Worm (Caenorhabditis elegans) whole organism, mixed stage, embryonic: Measurements from ENCODE around the gene F16G10.11.

Experiments
- M03D4.4 ChIP-seq: sonication (generic microtip); optimal IDR thresholded peaks from 2 replicates; lab custom pipeline; 2017; ENCODE audit warnings: mild to moderate bottlenecking, missing genetic modification characterization, missing compliant biosample characterization
- bed-3 ChIP-seq: fragments of 200-800 bp; sonication (Bioruptor generic); optimal IDR thresholded peaks from 3 replicates; lab custom pipeline; 2018; ENCODE audit warnings: mild to moderate bottlenecking, missing genetic modification characterization, moderate library complexity, missing compliant biosample characterization
- ceh-39 ChIP-seq: fragments of 150-350 bp; optimal IDR thresholded peaks from 2 replicates; lab custom pipeline; 2014; ENCODE audit warnings: missing biosample characterization, missing genetic modification characterization
- ceh-43 ChIP-seq: fragments of 200-800 bp; sonication (Bioruptor generic); optimal IDR thresholded peaks from 2 replicates; lab custom pipeline; 2018; ENCODE audit warnings: mild to moderate bottlenecking, missing genetic modification characterization, moderate library complexity, missing compliant biosample characterization
- ceh-83 ChIP-seq: fragments of 200-800 bp; sonication (Bioruptor generic); optimal IDR thresholded peaks from 2 replicates; lab custom pipeline; 2018; ENCODE audit warnings: mild to moderate bottlenecking, missing genetic modification characterization, missing compliant biosample characterization
- ces-1 ChIP-seq: fragments of 150-350 bp; optimal IDR thresholded peaks from 2 replicates; lab custom pipeline; 2014; ENCODE audit warnings: missing biosample characterization, missing genetic modification reagents, missing genetic modification characterization
- cnd-1 ChIP-seq: fragments of 200-800 bp; sonication (Bioruptor generic); optimal IDR thresholded peaks from 2 replicates; lab custom pipeline; 2018; ENCODE audit warnings: mild to moderate bottlenecking, missing genetic modification characterization, missing compliant biosample characterization
- drap-1 ChIP-seq: fragments of 200-800 bp; sonication (Bioruptor generic); optimal IDR thresholded peaks from 3 replicates; lab custom pipeline; 2018; ENCODE audit warnings: mild to moderate bottlenecking, missing genetic modification characterization, missing compliant biosample characterization
- elt-1 ChIP-seq: sonication (generic microtip); optimal IDR thresholded peaks from 2 replicates; lab custom pipeline; 2017; ENCODE audit warnings: missing genetic modification characterization, mild to moderate bottlenecking, missing compliant biosample characterization, antibody characterized with exemption, moderate library complexity, borderline replicate concordance; ENCODE audit not compliant: insufficient read depth
- flh-1 ChIP-seq: fragments of 200-800 bp; sonication (Bioruptor generic); optimal IDR thresholded peaks from 2 replicates; lab custom pipeline; 2018; ENCODE audit warnings: mild to moderate bottlenecking, missing genetic modification characterization, moderate library complexity, missing compliant biosample characterization
- ham-2 ChIP-seq: fragments of 200-800 bp; sonication (Bioruptor generic); optimal IDR thresholded peaks from 2 replicates; lab custom pipeline; 2018; ENCODE audit warnings: mild to moderate bottlenecking, missing genetic modification characterization, missing compliant biosample characterization
- hlh-1 ChIP-seq: fragments of 150-350 bp; optimal IDR thresholded peaks from 2 replicates; lab custom pipeline; 2014; ENCODE audit warnings: missing biosample characterization, missing genetic modification reagents, missing genetic modification characterization
- lin-13 ChIP-seq: fragments of 150-350 bp; optimal IDR thresholded peaks from 2 replicates; lab custom pipeline; 2014; ENCODE audit warnings: missing biosample characterization, missing genetic modification characterization
- lin-32 ChIP-seq: fragments of 200-800 bp; sonication (Bioruptor generic); optimal IDR thresholded peaks from 2 replicates; lab custom pipeline; 2018; ENCODE audit warnings: mild to moderate bottlenecking, missing genetic modification characterization, missing compliant biosample characterization
- lsy-2 ChIP-seq: fragments of 150-350 bp; optimal IDR thresholded peaks from 2 replicates; lab custom pipeline; 2014; ENCODE audit warnings: missing biosample characterization, missing genetic modification characterization
- mab-5 ChIP-seq: fragments of 150-350 bp; optimal IDR thresholded peaks from 2 replicates; lab custom pipeline; 2014; ENCODE audit warnings: missing biosample characterization, missing genetic modification characterization
- mep-1 ChIP-seq: fragments of 150-350 bp; optimal IDR thresholded peaks from 2 replicates; lab custom pipeline; 2017; ENCODE audit warnings: missing biosample characterization, missing genetic modification reagents, missing genetic modification characterization, inconsistent platforms
- mls-2 ChIP-seq: sonication (generic microtip); optimal IDR thresholded peaks from 2 replicates; lab custom pipeline; 2016; ENCODE audit warnings: mild to moderate bottlenecking, missing genetic modification characterization, moderate library complexity, missing compliant biosample characterization
- nhr-2 ChIP-seq: fragments of 150-350 bp; optimal IDR thresholded peaks from 2 replicates; lab custom pipeline; 2014; ENCODE audit warnings: missing biosample characterization, missing genetic modification characterization
- nhr-237 ChIP-seq: fragments of 150-350 bp; optimal IDR thresholded peaks from 2 replicates; lab custom pipeline; 2014; ENCODE audit warnings: missing biosample characterization, missing genetic modification characterization
- nhr-28 ChIP-seq: fragments of 150-350 bp; optimal IDR thresholded peaks from 2 replicates; lab custom pipeline; 2014; ENCODE audit warnings: missing biosample characterization, missing genetic modification characterization
- nhr-76 ChIP-seq: sonication (generic microtip); optimal IDR thresholded peaks from 2 replicates; lab custom pipeline; 2017; ENCODE audit warnings: missing biosample characterization, missing genetic modification characterization
- pha-4 ChIP-seq: fragments of 150-350 bp; optimal IDR thresholded peaks from 2 replicates; lab custom pipeline; 2018; ENCODE audit warnings: missing biosample characterization, missing genetic modification reagents, missing genetic modification characterization
- sem-2 ChIP-seq: fragments of 200-800 bp; sonication (Bioruptor generic); optimal IDR thresholded peaks from 2 replicates; lab custom pipeline; 2018; ENCODE audit warnings: mild to moderate bottlenecking, missing genetic modification characterization, missing compliant biosample characterization
- snpc-4 ChIP-seq: fragments of 150-350 bp; optimal IDR thresholded peaks from 2 replicates; lab custom pipeline; 2014; ENCODE audit warnings: missing biosample characterization, missing genetic modification characterization
- sptf-1 ChIP-seq: sonication (generic microtip); optimal IDR thresholded peaks from 2 replicates; lab custom pipeline; 2017; ENCODE audit warnings: mild to moderate bottlenecking, missing genetic modification characterization, moderate library complexity, missing compliant biosample characterization
- tbx-8 ChIP-seq: fragments of 200-800 bp; sonication (Bioruptor generic); optimal IDR thresholded peaks from 2 replicates; lab custom pipeline; 2018; ENCODE audit warnings: mild to moderate bottlenecking, missing genetic modification characterization, moderate library complexity, missing compliant biosample characterization
- unc-120 ChIP-seq: sonication (generic microtip); optimal IDR thresholded peaks from 2 replicates; lab custom pipeline; 2017; ENCODE audit warnings: missing genetic modification characterization, missing compliant biosample characterization; ENCODE audit not compliant: poor library complexity, severe bottlenecking
- unc-39 ChIP-seq: fragments of 150-350 bp; optimal IDR thresholded peaks from 2 replicates; lab custom pipeline; 2014; ENCODE audit warnings: missing biosample characterization, missing genetic modification characterization
- zip-8 ChIP-seq: fragments of 150-350 bp; optimal IDR thresholded peaks from 2 replicates; lab custom pipeline; 2014; ENCODE audit warnings: missing biosample characterization, missing genetic modification characterization
- ztf-11 ChIP-seq: fragments of 150-350 bp; optimal IDR thresholded peaks from 2 replicates; lab custom pipeline; 2014; ENCODE audit warnings: missing biosample characterization, missing genetic modification characterization

F16G10.11 gene

ce11 chrII:2411555-2411954, 17.8 kb upstream of the F16G10.11 start:
- no peak for TF ChIP-seq pha-4 (tag; lab: Kevin White, UChicago)
- no peak for TF ChIP-seq cnd-1 (tag; lab: Kevin White, UChicago)
- no peak for TF ChIP-seq mls-2
- no peak for TF ChIP-seq mab-5 (tag; lab: Kevin White, UChicago)
- no peak for TF ChIP-seq ceh-83
- TF ChIP-seq sptf-1 (tag; lab: Kevin White, UChicago): no peak
- TF ChIP-seq ztf-11: no peak
- TF ChIP-seq zip-8 (tag; lab: Kevin White, UChicago): no peak
- TF ChIP-seq lsy-2 (tag; lab: Kevin White, UChicago): no peak
- TF ChIP-seq unc-39 (tag; lab: Kevin White, UChicago): no peak
- TF ChIP-seq ceh-39 (tag; lab: Kevin White, UChicago): no peak
- no peak for TF ChIP-seq bed-3
- TF ChIP-seq ceh-43: no peak
- no peak for TF ChIP-seq lin-13
- TF ChIP-seq flh-1 (GFP tag; lab: Kevin White, UChicago): no peak
- TF ChIP-seq, all 35 proteins: peak for 0

DNA sequence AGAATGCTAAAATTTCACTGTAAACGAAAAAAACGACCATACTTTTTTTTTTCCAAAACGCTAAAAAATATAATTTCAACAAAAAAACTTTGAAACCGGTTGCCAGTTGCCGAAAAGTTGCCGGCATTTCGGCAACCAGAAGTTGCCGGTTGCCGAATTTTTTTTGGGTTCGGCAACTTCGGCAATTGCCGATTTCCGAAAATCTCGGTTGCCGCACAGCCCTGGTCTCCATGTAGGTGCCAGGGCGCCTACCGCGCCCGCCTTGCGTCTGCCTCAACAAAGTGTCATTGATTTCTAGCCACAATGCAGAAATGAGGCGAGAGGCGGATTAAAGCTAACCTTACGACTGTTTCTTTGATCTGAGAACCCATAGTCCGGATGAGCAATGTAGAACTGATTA, 17.4 kb upstream of the F16G10.11 start:
- TF ChIP-seq ces-1 (GFP tag; lab: Kevin White, UChicago) (no peak), mep-1 (tag; lab: Kevin White, UChicago) (no peak), bed-3 (no peak), tbx-8 (GFP tag; lab: Kevin White, UChicago) (no peak), drap-1 (GFP tag; lab: Kevin White, UChicago) (no peak), elt-1 (tag; lab: Kevin White, UChicago) (no peak)
- TF ChIP-seq, all 35 proteins: peak for 0

DNA sequence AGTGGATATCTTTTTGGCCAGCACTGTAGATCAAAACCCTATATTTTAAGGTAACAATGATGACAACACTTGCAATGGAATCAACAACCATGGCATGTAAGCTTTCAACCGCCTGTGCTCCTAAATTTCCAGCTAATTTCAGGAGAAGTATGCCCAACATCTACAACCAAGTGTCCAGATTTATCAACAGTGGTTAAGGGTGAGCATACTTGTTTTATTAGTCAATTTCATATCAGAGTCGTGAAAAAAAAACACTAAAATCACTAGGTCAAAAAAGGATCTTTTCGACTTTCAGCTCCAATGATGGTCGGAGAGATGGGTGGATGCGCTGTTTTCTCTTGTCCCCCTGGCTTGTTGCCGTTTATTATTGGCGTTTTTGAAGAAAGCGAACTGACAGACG, 10.3 kb upstream of the F16G10.11 start, which contains the start of gene F16G10.1:
F16G10.1 (plus strand) TSS at position 301 of the 400 bp plus-strand sequence.
- no peak for TF ChIP-seq nhr-2 (tag; lab: Kevin White, UChicago)

DNA sequence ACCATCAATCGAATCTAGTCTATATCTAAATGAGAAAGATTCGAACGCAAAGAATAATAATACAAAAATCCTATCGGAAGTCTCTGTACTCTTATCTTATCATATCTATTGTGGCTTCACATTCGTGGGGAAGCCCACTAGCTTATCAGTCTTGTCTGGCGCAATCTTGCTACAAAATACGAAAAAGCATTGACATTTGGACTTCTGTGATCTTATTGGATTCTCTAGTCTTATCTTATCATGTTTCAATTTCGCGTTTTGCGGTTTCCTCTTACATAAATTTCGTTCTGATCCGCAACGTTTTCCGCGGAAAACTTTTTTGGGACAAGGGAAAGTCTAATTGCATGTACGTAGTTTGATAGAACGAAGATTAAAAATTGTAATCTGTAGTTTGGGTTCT, 6.1 kb upstream of the F16G10.11 start:
- no peak for TF ChIP-seq ham-2
- TF ChIP-seq mls-2: no peak
- no peak for TF ChIP-seq mep-1 (tag; lab: Kevin White, UChicago)
- no peak for TF ChIP-seq ces-1 (GFP tag; lab: Kevin White, UChicago)
- TF ChIP-seq ceh-83: no peak
- no peak for TF ChIP-seq sem-2 (GFP tag; lab: Kevin White, UChicago)
- no peak for TF ChIP-seq nhr-237 (tag; lab: Kevin White, UChicago)
- no peak for TF ChIP-seq drap-1 (GFP tag; lab: Kevin White, UChicago)
- TF ChIP-seq pha-4 (tag; lab: Kevin White, UChicago): no peak
- TF ChIP-seq elt-1 (tag; lab: Kevin White, UChicago): no peak
- TF ChIP-seq, all 35 proteins: peak for 0

DNA sequence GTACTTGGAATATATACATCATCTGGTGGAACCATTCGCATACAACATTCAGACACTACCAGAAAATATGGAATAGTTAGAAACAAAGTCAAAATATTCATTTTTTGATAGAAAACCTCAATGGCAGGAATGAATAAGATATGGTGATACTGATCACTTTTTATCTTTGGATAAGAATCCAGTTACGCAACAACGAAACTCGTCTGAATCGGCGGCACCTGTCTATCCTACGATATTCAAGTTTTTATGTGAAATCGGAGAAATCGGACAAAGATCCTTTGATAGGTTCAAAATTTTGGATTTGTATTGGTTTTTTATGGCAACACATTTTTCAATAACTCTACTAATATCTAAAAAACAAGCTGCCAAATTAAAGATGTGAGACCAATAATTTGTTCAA, 5.2 kb upstream of the F16G10.11 start, which contains the start of gene F16G10.14:
F16G10.14 (minus strand) TSS at position 101 of the 400 bp plus-strand sequence.
- TF ChIP-seq nhr-237 (tag; lab: Kevin White, UChicago) (no peak), sptf-1 (tag; lab: Kevin White, UChicago) (no peak), lin-32 (no peak), snpc-4 (no peak), ham-2 (no peak), ces-1 (GFP tag; lab: Kevin White, UChicago) (no peak), nhr-28 (tag; lab: Kevin White, UChicago) (no peak), sem-2 (GFP tag; lab: Kevin White, UChicago) (no peak), hlh-1 (tag; lab: Kevin White, UChicago) (no peak), bed-3 (no peak), nhr-76 (tag; lab: Kevin White, UChicago) (no peak), unc-120 (tag; lab: Kevin White, UChicago) (no peak), M03D4.4 (tag; lab: Kevin White, UChicago) (no peak)
